Worm (Caenorhabditis elegans) whole organism, late embryonic: Measurements from ENCODE around the gene try-10.

Source experiments
- ama-1 ChIP-seq: fragments of 150-350 bp; optimal IDR thresholded peaks from 2 replicates; lab custom pipeline; 2014
- ceh-18 ChIP-seq: sonication (generic microtip); optimal IDR thresholded peaks from 2 replicates; lab custom pipeline; 2016; ENCODE audit warnings: missing genetic modification characterization, missing compliant biosample characterization
- ceh-30 ChIP-seq: fragments of 150-350 bp; optimal IDR thresholded peaks from 2 replicates; lab custom pipeline; 2014; ENCODE audit warnings: missing biosample characterization, missing genetic modification characterization
- ceh-34 ChIP-seq: sonication (generic microtip); optimal IDR thresholded peaks from 2 replicates; lab custom pipeline; 2016; ENCODE audit warnings: mild to moderate bottlenecking, missing genetic modification characterization, missing compliant biosample characterization
- elt-4 ChIP-seq: sonication (generic microtip); optimal IDR thresholded peaks from 2 replicates; lab custom pipeline; 2016; ENCODE audit warnings: missing genetic modification characterization, missing compliant biosample characterization
- nfya-1 ChIP-seq: sonication (generic microtip); optimal IDR thresholded peaks from 2 replicates; lab custom pipeline; 2017; ENCODE audit warnings: missing genetic modification characterization, mild to moderate bottlenecking, missing compliant biosample characterization, antibody characterized with exemption, moderate library complexity
- nhr-11 ChIP-seq: fragments of 150-350 bp; optimal IDR thresholded peaks from 2 replicates; lab custom pipeline; 2014; ENCODE audit warnings: missing biosample characterization, missing genetic modification characterization
- pha-4 ChIP-seq: fragments of 150-350 bp; optimal IDR thresholded peaks from 2 replicates; lab custom pipeline; 2018; ENCODE audit warnings: missing biosample characterization, missing genetic modification reagents, missing genetic modification characterization
- sdc-2 ChIP-seq: sonication (generic microtip); optimal IDR thresholded peaks from 2 replicates; lab custom pipeline; 2016; ENCODE audit warnings: missing genotype, missing genetic modification characterization, missing compliant biosample characterization

- TF ChIP-seq nfya-1 (tag; lab: Kevin White, UChicago): no peak
- TF ChIP-seq ceh-18 (tag; lab: Kevin White, UChicago): no peak
- no peak for TF ChIP-seq elt-4 (tag; lab: Kevin White, UChicago)
- TF ChIP-seq ceh-30: no peak
- no peak for TF ChIP-seq ama-1 (lab: Kevin White, UChicago)
- TF ChIP-seq ceh-34: no peak
- no peak for TF ChIP-seq nhr-11 (tag; lab: Kevin White, UChicago)
- TF ChIP-seq pha-4: no peak
- TF ChIP-seq sdc-2: no peak
These were observed 49.9 kb downstream of the try-10 start, which contains the start of gene hrg-9 for ce11 chrV:12963192-12963591.
